Worm (Caenorhabditis elegans) whole organism, L1 larva: ENCODE results near the gene Y38H8A.7.

Source experiments
- Y116A8C.19 ChIP-seq: sonication (generic microtip); optimal IDR thresholded peaks from 2 replicates; lab custom pipeline; 2016; ENCODE audit warnings: missing compliant biosample characterization, missing genetic modification characterization, borderline replicate concordance
- ces-1 ChIP-seq: fragments of 150-350 bp; optimal IDR thresholded peaks from 2 replicates; lab custom pipeline; 2014; ENCODE audit warnings: missing biosample characterization, missing genetic modification reagents, missing genetic modification characterization
- dpl-1 ChIP-seq, 3 experiments: fragments of 150-350 bp in 2 of 3; sonication (generic microtip) in 1 of 3; optimal IDR thresholded peaks; 2 replicates each; lab custom pipeline; 2014 to 2017; ENCODE audit warnings: missing biosample characterization in 3 of 3, missing genetic modification characterization in 3 of 3, missing genetic modification reagents in 3 of 3
- fos-1 ChIP-seq: fragments of 150-350 bp; optimal IDR thresholded peaks from 2 replicates; lab custom pipeline; 2014; ENCODE audit warnings: missing biosample characterization, missing genetic modification characterization
- hlh-4 ChIP-seq: sonication (generic microtip); optimal IDR thresholded peaks from 2 replicates; lab custom pipeline; 2016; ENCODE audit warnings: mild to moderate bottlenecking, missing genetic modification characterization, missing compliant biosample characterization
- nhr-11 ChIP-seq: fragments of 150-350 bp; optimal IDR thresholded peaks from 2 replicates; lab custom pipeline; 2014; ENCODE audit warnings: missing biosample characterization, missing genetic modification characterization
- nhr-237 ChIP-seq: fragments of 150-350 bp; optimal IDR thresholded peaks from 2 replicates; lab custom pipeline; 2014; ENCODE audit warnings: missing biosample characterization, missing genetic modification characterization
- nhr-76 ChIP-seq: sonication (generic microtip); optimal IDR thresholded peaks from 2 replicates; lab custom pipeline; 2017; ENCODE audit warnings: missing biosample characterization, missing genetic modification characterization
- nhr-77 ChIP-seq: fragments of 150-350 bp; optimal IDR thresholded peaks from 2 replicates; lab custom pipeline; 2014; ENCODE audit warnings: missing biosample characterization, missing genetic modification characterization
- skn-1 ChIP-seq: fragments of 150-350 bp; optimal IDR thresholded peaks from 2 replicates; lab custom pipeline; 2014; ENCODE audit warnings: missing biosample characterization, missing genetic modification characterization
- unc-30 ChIP-seq: sonication (generic microtip); optimal IDR thresholded peaks from 2 replicates; lab custom pipeline; 2017; ENCODE audit warnings: missing biosample characterization, missing genetic modification characterization
- unc-62 ChIP-seq: fragments of 150-350 bp; optimal IDR thresholded peaks from 2 replicates; lab custom pipeline; 2014; ENCODE audit warnings: missing biosample characterization, missing genetic modification reagents, missing genetic modification characterization
- ztf-11 ChIP-seq, 2 experiments: sonication (generic microtip); optimal IDR thresholded peaks; 2 replicates each; lab custom pipeline; 2016 to 2017; ENCODE audit warnings: missing genetic modification characterization in 2 of 2, missing biosample characterization in 1 of 2, missing compliant biosample characterization in 1 of 2

- no peak for TF ChIP-seq ces-1
- no peak for TF ChIP-seq nhr-237
- no peak for TF ChIP-seq skn-1 (tag; lab: Kevin White, UChicago)
- TF ChIP-seq fos-1 (tag; lab: Kevin White, UChicago) = no peak
- TF ChIP-seq nhr-11 = no peak
- TF ChIP-seq dpl-1 (GFP tag; optimal IDR thresholded peaks at IDR 0.05; lab: Kevin White, UChicago) = no peak
- no peak for TF ChIP-seq unc-30
- no peak for TF ChIP-seq nhr-77 (tag; lab: Kevin White, UChicago)
- TF ChIP-seq hlh-4 (tag; lab: Kevin White, UChicago) = no peak
- TF ChIP-seq Y116A8C.19 (tag; lab: Kevin White, UChicago) = no peak
- TF ChIP-seq nhr-76 = no peak
- TF ChIP-seq ztf-11 (tag; optimal IDR thresholded peaks at IDR 0.05; lab: Kevin White, UChicago) = no peak
- no peak for TF ChIP-seq unc-62 (GFP tag; lab: Kevin White, UChicago)
These were observed 33.1 kb upstream of the Y38H8A.7 start, which contains the start of gene nol-9 for ce11 chrIV:13422200-13422599.
